Worm (Caenorhabditis elegans): ENCODE data around the gene ZC190.6.
"Not testable (repeated sequence)": the region's sequence is repeated elsewhere in the genome, so short reads cannot be mapped to it uniquely, and the experiment has no call there.

ZC190.6 gene

ce11 chrV:8677193-8677592 is at the start of gene ZC190.6:
ZC190.6 (minus strand) TSS chrV:8677293.
- TF ChIP-seq cog-1 (tag; optimal IDR thresholded peaks at IDR 0.05) (no peak), ztf-29 (GFP tag; IDR thresholded peaks at IDR 0.05) (no peak), ref-1 (GFP tag; conservative IDR thresholded peaks at IDR 0.05) (no peak), T22C8.4 (GFP tag; IDR thresholded peaks at IDR 0.05) (no peak), tab-1 (GFP tag; IDR thresholded peaks at IDR 0.05) (no peak), med-1 (GFP tag; optimal IDR thresholded peaks at IDR 0.05; ENCODE audit: insufficient read depth) (no peak), klf-2 (GFP tag; conservative IDR thresholded peaks at IDR 0.05) (no peak)

DNA sequence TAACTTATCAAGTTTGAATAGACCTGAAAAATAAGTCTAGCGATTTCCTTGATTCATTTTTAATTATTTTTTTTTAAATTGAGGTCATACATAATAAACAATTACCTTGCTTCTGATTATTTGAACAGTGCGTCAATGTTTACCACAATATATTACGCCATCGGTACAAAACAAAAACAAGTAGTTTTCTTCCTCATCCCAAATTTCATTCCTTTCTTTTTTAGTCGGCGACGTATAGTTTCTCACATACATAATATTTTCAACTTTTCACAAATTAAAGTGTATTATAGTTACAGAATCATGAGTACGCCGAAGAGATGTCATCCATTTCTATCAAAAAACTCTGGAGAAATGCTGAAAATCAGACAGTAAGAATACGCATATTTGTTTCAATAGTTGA is 49.1 kb upstream of the ZC190.6 start, which contains the start of gene droe-8:
Gene droe-8, plus strand, starts transcription at position 301 of the 400 bp plus-strand sequence.
- TF ChIP-seq cog-1 (tag; optimal IDR thresholded peaks at IDR 0.05); ref-1 (GFP tag; conservative IDR thresholded peaks at IDR 0.05); tab-1 (GFP tag; IDR thresholded peaks at IDR 0.05): not testable (repeated sequence)

DNA sequence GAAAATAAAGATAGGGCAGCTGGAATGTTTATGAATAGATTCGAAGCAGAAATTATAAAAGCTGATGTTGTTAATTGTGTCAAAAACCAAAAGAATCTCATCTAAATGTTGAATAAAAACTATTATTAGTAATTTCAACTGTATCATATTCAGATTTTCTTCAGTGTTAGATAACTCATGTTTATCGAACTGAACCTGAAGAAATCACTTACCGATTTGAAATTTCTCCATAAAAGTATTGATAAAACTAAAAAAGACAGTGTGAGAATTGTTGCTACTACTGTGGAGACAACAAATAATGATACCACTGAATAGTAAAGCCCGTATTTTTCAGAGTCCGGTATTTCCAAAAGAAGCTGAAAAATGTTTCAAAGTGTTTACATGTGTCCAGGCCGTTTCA is 45.1 kb upstream of the ZC190.6 start, which contains the start of gene ZC196.8:
Gene ZC196.8, minus strand, starts transcription at position 101 of the 400 bp plus-strand sequence.
- not testable (repeated sequence) for TF ChIP-seq cog-1 (tag; optimal IDR thresholded peaks at IDR 0.05); flt-1 (GFP tag; IDR thresholded peaks at IDR 0.05); ztf-23 (GFP tag; IDR thresholded peaks at IDR 0.05)

DNA sequence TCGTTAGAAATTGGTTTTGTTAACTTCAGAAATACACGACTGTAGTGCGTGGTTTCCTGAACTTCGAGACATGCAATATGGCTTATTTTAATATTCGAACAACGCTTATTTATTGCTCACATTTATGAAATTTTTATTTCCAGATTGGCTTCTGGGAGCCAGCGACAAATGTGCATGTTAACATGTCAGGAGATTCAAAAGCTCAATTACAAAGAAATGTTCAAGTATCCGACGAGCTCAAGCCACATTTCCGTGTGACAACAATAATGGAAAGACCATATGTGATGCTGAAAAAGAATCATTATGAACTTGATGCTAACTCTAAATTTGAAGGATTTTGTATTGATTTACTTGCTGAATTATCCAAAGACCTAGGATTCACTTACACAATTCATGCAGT is 41.3 kb upstream of the ZC190.6 start:
- no peak for TF ChIP-seq klf-2 (GFP tag; conservative IDR thresholded peaks at IDR 0.05)
- no peak for TF ChIP-seq cog-1 (tag; optimal IDR thresholded peaks at IDR 0.05)
- no peak for TF ChIP-seq flt-1 (GFP tag; IDR thresholded peaks at IDR 0.05)
- no peak for TF ChIP-seq ref-1 (GFP tag; conservative IDR thresholded peaks at IDR 0.05)
- TF ChIP-seq ztf-29 (GFP tag; IDR thresholded peaks at IDR 0.05): no peak
- no peak for TF ChIP-seq ztf-23 (GFP tag; IDR thresholded peaks at IDR 0.05)
- no peak for TF ChIP-seq T22C8.4 (GFP tag; IDR thresholded peaks at IDR 0.05)
- no peak for TF ChIP-seq tab-1 (GFP tag; IDR thresholded peaks at IDR 0.05)
- no peak for TF ChIP-seq med-1 (GFP tag; optimal IDR thresholded peaks at IDR 0.05; ENCODE audit: insufficient read depth)

- TF ChIP-seq cog-1 (tag; optimal IDR thresholded peaks at IDR 0.05) (no peak), klf-2 (GFP tag; conservative IDR thresholded peaks at IDR 0.05) (no peak), tab-1 (GFP tag; IDR thresholded peaks at IDR 0.05) (no peak), med-1 (GFP tag; optimal IDR thresholded peaks at IDR 0.05; ENCODE audit: insufficient read depth) (no peak), ref-1 (GFP tag; conservative IDR thresholded peaks at IDR 0.05) (no peak), ztf-29 (GFP tag; IDR thresholded peaks at IDR 0.05) (no peak), flt-1 (GFP tag; IDR thresholded peaks at IDR 0.05) (no peak), ztf-23 (GFP tag; IDR thresholded peaks at IDR 0.05) (no peak)
These were observed 39.1 kb upstream of the ZC190.6 start, which contains the start of gene glr-5 for ce11 chrV:8716175-8716574. glr-5 (plus strand) TSS chrV:8716495.

ce11 chrV:8711910-8712309 is 34.8 kb upstream of the ZC190.6 start, which contains the start of gene ZC178.2:
ZC178.2 (minus strand) TSS chrV:8712010.
- TF ChIP-seq ztf-23 (GFP tag; IDR thresholded peaks at IDR 0.05) (no peak), med-1 (GFP tag; optimal IDR thresholded peaks at IDR 0.05; ENCODE audit: insufficient read depth) (no peak), klf-2 (GFP tag; conservative IDR thresholded peaks at IDR 0.05) (no peak), T22C8.4 (GFP tag; IDR thresholded peaks at IDR 0.05) (no peak), cog-1 (tag; optimal IDR thresholded peaks at IDR 0.05) (no peak), tab-1 (GFP tag; IDR thresholded peaks at IDR 0.05) (no peak), ztf-29 (GFP tag; IDR thresholded peaks at IDR 0.05) (no peak), ref-1 (GFP tag; conservative IDR thresholded peaks at IDR 0.05) (no peak)

- TF ChIP-seq T22C8.4 (GFP tag; IDR thresholded peaks at IDR 0.05); cog-1 (tag; optimal IDR thresholded peaks at IDR 0.05); tab-1 (GFP tag; IDR thresholded peaks at IDR 0.05): not testable (repeated sequence)
These were observed 19.1 kb upstream of the ZC190.6 start, which contains the start of gene ZC190.10 for ce11 chrV:8696218-8696617. ZC190.10 (minus strand) TSS chrV:8696318.

ce11 chrV:8687707-8688106 is 10.6 kb upstream of the ZC190.6 start, which contains the start of gene ZC190.8:
ZC190.8 (minus strand) TSS chrV:8687807.
- TF ChIP-seq T22C8.4 (GFP tag; IDR thresholded peaks at IDR 0.05): no peak
- TF ChIP-seq cog-1 (tag; optimal IDR thresholded peaks at IDR 0.05): no peak
- no peak for TF ChIP-seq ztf-23 (GFP tag; IDR thresholded peaks at IDR 0.05)
- no peak for TF ChIP-seq tab-1 (GFP tag; IDR thresholded peaks at IDR 0.05)
- TF ChIP-seq ztf-29 (GFP tag; IDR thresholded peaks at IDR 0.05): no peak
- TF ChIP-seq klf-2 (GFP tag; conservative IDR thresholded peaks at IDR 0.05): no peak
- TF ChIP-seq flt-1 (GFP tag; IDR thresholded peaks at IDR 0.05): no peak
- no peak for TF ChIP-seq ref-1 (GFP tag; conservative IDR thresholded peaks at IDR 0.05)
- TF ChIP-seq med-1 (GFP tag; optimal IDR thresholded peaks at IDR 0.05; ENCODE audit: insufficient read depth): no peak

DNA sequence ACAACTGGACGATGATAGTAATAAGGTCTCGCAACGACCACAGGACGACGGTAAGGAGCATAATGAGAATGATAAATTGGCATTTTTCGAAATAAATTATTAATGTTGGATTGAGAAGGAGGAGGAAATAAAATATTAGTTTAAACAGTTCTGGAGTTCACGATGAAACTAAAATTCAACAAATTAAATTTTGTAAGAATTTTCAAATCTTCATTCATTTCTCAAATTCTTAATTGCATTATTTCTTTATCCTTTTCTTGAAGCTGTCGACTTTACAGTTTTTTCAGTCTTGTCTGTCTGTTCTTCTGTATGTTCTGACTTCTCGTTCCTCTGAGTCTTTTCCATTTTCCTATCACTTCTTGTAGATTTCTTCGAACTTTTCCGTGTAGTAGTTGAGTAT is 9.7 kb upstream of the ZC190.6 start, which contains the start of gene ZC190.7:
Gene ZC190.7, minus strand, starts transcription at position 101 of the 400 bp plus-strand sequence.
- TF ChIP-seq T22C8.4 (GFP tag; IDR thresholded peaks at IDR 0.05) (no peak), flt-1 (GFP tag; IDR thresholded peaks at IDR 0.05) (no peak)

DNA sequence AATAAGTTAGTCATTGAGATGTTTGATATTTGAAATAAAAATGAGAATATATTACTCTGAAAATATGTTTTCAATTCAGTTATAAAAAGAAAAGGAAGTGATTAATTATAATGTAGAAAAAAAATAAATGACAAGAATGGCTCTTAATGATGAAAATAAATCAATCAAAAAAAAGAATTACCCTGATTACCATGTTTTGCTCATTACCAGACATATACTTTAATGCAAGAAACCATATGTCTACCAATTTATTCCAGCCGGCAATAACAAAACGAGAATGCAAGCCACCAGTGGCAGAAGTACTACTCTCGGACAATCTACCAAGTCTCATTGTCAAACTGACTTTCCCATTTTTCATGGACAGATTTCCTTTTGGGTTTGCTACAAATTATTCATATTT is 6.7 kb upstream of the ZC190.6 start:
- no peak for TF ChIP-seq klf-2 (GFP tag; conservative IDR thresholded peaks at IDR 0.05)
- TF ChIP-seq ztf-23 (GFP tag; IDR thresholded peaks at IDR 0.05): no peak
- no peak for TF ChIP-seq ztf-29 (GFP tag; IDR thresholded peaks at IDR 0.05)
- TF ChIP-seq cog-1 (tag; optimal IDR thresholded peaks at IDR 0.05): no peak
- TF ChIP-seq flt-1 (GFP tag; IDR thresholded peaks at IDR 0.05): no peak
- TF ChIP-seq med-1 (GFP tag; optimal IDR thresholded peaks at IDR 0.05; ENCODE audit: insufficient read depth): no peak
- TF ChIP-seq T22C8.4 (GFP tag; IDR thresholded peaks at IDR 0.05): no peak
- TF ChIP-seq ref-1 (GFP tag; conservative IDR thresholded peaks at IDR 0.05): no peak
- TF ChIP-seq tab-1 (GFP tag; IDR thresholded peaks at IDR 0.05): no peak

- TF ChIP-seq T22C8.4 (GFP tag; IDR thresholded peaks at IDR 0.05): no peak
- no peak for TF ChIP-seq cog-1 (tag; optimal IDR thresholded peaks at IDR 0.05)
- no peak for TF ChIP-seq ztf-23 (GFP tag; IDR thresholded peaks at IDR 0.05)
- TF ChIP-seq flt-1 (GFP tag; IDR thresholded peaks at IDR 0.05): no peak
- no peak for TF ChIP-seq ztf-29 (GFP tag; IDR thresholded peaks at IDR 0.05)
- TF ChIP-seq ref-1 (GFP tag; conservative IDR thresholded peaks at IDR 0.05): no peak
- no peak for TF ChIP-seq klf-2 (GFP tag; conservative IDR thresholded peaks at IDR 0.05)
- no peak for TF ChIP-seq tab-1 (GFP tag; IDR thresholded peaks at IDR 0.05)
- no peak for TF ChIP-seq med-1 (GFP tag; optimal IDR thresholded peaks at IDR 0.05; ENCODE audit: insufficient read depth)
These were observed 5.6 kb upstream of the ZC190.6 start, which contains the start of gene cln-3.3 for ce11 chrV:8682719-8683118. cln-3.3 (plus strand) TSS chrV:8683052.

Measured in whole organism, midembryonic.